Fruit fly (Drosophila melanogaster): ENCODE measurements around the gene CG32641.
A peak's percentile ranks its signal among the peaks of the same experiment; 100 is the strongest.

The CG32641 gene

DNA sequence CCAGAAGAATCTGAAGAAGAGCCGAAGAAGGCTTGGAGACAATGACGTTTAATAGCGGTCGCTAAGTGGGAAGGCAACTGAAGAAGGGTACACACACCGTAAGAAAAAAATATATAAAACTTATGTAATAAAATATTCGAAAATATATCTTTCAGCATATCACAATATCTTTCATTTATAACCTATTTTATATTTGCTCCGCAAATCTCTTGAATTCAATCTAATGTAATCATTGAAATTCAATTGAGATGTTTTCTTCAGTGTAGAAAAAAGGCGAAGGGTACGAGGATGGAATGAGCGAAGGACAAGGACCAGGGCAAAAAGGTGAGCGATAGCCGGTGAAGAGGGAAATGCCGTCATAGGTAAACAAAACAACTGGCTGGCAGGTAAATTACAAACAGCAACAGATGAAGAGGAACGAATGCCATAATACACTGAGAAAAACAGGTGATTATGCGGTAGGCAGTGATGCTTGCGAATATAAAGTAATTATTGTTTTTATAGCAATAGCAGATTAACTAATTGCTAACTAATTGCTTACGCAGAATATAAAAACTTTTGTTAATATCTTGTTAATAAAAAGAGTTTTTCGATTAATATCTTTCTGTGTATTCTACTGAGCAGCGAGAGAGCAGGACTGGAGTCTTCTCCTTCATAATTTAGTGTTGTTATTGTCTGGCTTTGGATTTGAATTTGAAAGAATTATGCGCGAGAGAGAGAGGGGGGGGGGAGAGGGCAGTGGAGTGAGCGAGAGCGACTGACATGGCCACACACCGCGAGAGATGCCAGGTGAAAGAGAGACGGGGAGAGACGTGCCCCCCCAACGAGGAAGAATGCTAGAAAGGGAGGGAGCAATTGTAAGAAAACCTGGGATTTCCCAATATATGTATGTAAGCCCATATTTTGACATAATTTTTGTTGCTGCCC lies 49.8 kb downstream of the CG32641 start (continued):
- peak; percentile 47 for TF ChIP-seq CG10462 (GFP tag; optimal IDR thresholded peaks at IDR 0.05)
- peak; percentile 17 for TF ChIP-seq abd-A (tag; optimal IDR thresholded peaks at IDR 0.05)
- no peak for TF ChIP-seq inv (GFP tag; IDR thresholded peaks at IDR 0.05; ENCODE audit: partially characterized antibody)
- TF ChIP-seq wdn (GFP tag; IDR thresholded peaks at IDR 0.05), result peak; percentile 32
- peak; percentile 84 for TF ChIP-seq Chrac-16 (GFP tag; optimal IDR thresholded peaks at IDR 0.05)
- TF ChIP-seq dmrt99B (tag; optimal IDR thresholded peaks at IDR 0.05), result peak; percentile 70
- TF ChIP-seq CG18262 (tag; optimal IDR thresholded peaks at IDR 0.05), result peak; percentile 92
- no peak for TF ChIP-seq CG16779 (GFP tag; IDR thresholded peaks at IDR 0.05)
- peak; percentile 85 for TF ChIP-seq CG34422 (GFP tag; IDR thresholded peaks at IDR 0.05)
- peak; percentile 38 for TF ChIP-seq Hmr (GFP tag; optimal IDR thresholded peaks at IDR 0.05)
- peak; percentile 48 for TF ChIP-seq kni (GFP tag; optimal IDR thresholded peaks at IDR 0.05)
- TF ChIP-seq run (tag; optimal IDR thresholded peaks at IDR 0.05), result no peak
- peak; percentile 46 for TF ChIP-seq CG15073 (GFP tag; optimal IDR thresholded peaks at IDR 0.05)
- TF ChIP-seq schlank (tag; optimal IDR thresholded peaks at IDR 0.05), result peak; percentile 38
- TF ChIP-seq CG13624 (GFP tag; optimal IDR thresholded peaks at IDR 0.05), result peak; percentile 83
- TF ChIP-seq onecut (GFP tag; IDR thresholded peaks at IDR 0.05), result peak; percentile 85
- peak; percentile 93 for TF ChIP-seq nmo (GFP tag; optimal IDR thresholded peaks at IDR 0.05)
- peak; percentile 80 for TF ChIP-seq ken (GFP tag; IDR thresholded peaks at IDR 0.05)
- TF ChIP-seq CG2678 (tag; optimal IDR thresholded peaks at IDR 0.05), result peak; percentile 87
- TF ChIP-seq sima (GFP tag; optimal IDR thresholded peaks at IDR 0.05), result peak; percentile 63
- TF ChIP-seq org-1 (GFP tag; optimal IDR thresholded peaks at IDR 0.05), result peak; percentile 82
- peak; percentile 64 for TF ChIP-seq CG3281 (GFP tag; optimal IDR thresholded peaks at IDR 0.05)
- peak; percentile 57 for TF ChIP-seq gro (GFP tag; optimal IDR thresholded peaks at IDR 0.05)
- TF ChIP-seq NC2α (GFP tag; optimal IDR thresholded peaks at IDR 0.05), result peak; percentile 60
- TF ChIP-seq Dll (GFP tag; IDR thresholded peaks at IDR 0.05; ENCODE audit: partially characterized antibody), result no peak
- peak; percentile 81 for TF ChIP-seq tio (GFP tag; optimal IDR thresholded peaks at IDR 0.05)
- no peak for TF ChIP-seq CG10565 (GFP tag; optimal IDR thresholded peaks at IDR 0.05)
- no peak for TF ChIP-seq BEAF-32 (GFP tag; optimal IDR thresholded peaks at IDR 0.05)
- peak; percentile 13; the same call in 1 of the 2 replicates for TF ChIP-seq aop (GFP tag; IDR thresholded peaks at IDR 0.05)
- peak; percentile 82 for TF ChIP-seq CG15011 (GFP tag; optimal IDR thresholded peaks at IDR 0.05)
- TF ChIP-seq Lim3 (GFP tag; IDR thresholded peaks at IDR 0.05), result no peak
- peak; percentile 57; the same call in 1 of the 2 replicates for TF ChIP-seq CG43689 (GFP tag; IDR thresholded peaks at IDR 0.05)
- peak; percentile 91 for TF ChIP-seq phol (tag; optimal IDR thresholded peaks at IDR 0.05)
- TF ChIP-seq H15 (GFP tag; IDR thresholded peaks at IDR 0.05), result peak; percentile 67; the same call in 2 of the 3 replicates
- peak in 1 of 2 experiments; percentile 94 for TF ChIP-seq tll (GFP tag; optimal IDR thresholded peaks at IDR 0.05)
- TF ChIP-seq CG2889 (GFP tag; IDR thresholded peaks at IDR 0.05), result peak; percentile 84
- TF ChIP-seq Ets97D (GFP tag; optimal IDR thresholded peaks at IDR 0.05), result peak; percentile 61
- no peak for TF ChIP-seq bigmax (GFP tag; optimal IDR thresholded peaks at IDR 0.05)
- TF ChIP-seq CG18011 (GFP tag; optimal IDR thresholded peaks at IDR 0.05), result no peak
- peak; percentile 74 for TF ChIP-seq HLH3B (GFP tag; IDR thresholded peaks at IDR 0.05)
- TF ChIP-seq slbo (GFP tag; IDR thresholded peaks at IDR 0.05), result peak; percentile 78
- peak; percentile 82 for TF ChIP-seq scrt (GFP tag; optimal IDR thresholded peaks at IDR 0.05)
- peak; percentile 74 for TF ChIP-seq CG18619 (GFP tag; optimal IDR thresholded peaks at IDR 0.05)
- peak; percentile 74 for TF ChIP-seq stwl (tag; optimal IDR thresholded peaks at IDR 0.05)
- TF ChIP-seq CG8281 (tag; optimal IDR thresholded peaks at IDR 0.05), result peak; percentile 56
- peak; percentile 51 for TF ChIP-seq ewg (GFP tag; optimal IDR thresholded peaks at IDR 0.05)
- TF ChIP-seq CG6272 (GFP tag; IDR thresholded peaks at IDR 0.05), result peak; percentile 74
- peak; percentile 63 for TF ChIP-seq ind (GFP tag; optimal IDR thresholded peaks at IDR 0.05)

Data from whole organism, embryonic.